Worm (Caenorhabditis elegans): ENCODE data around the gene nhr-184.

ce11 chrV:2254553-2255124 lies 40.4 kb upstream of the nhr-184 start, which contains the start of gene str-253:
- TF ChIP-seq ama-1 (optimal IDR thresholded peaks at IDR 0.05) = no peak
- TF ChIP-seq ama-1 (GFP tag; optimal IDR thresholded peaks at IDR 0.05) = no peak
- TF ChIP-seq ceh-27 (GFP tag; optimal IDR thresholded peaks at IDR 0.05) = no peak
- no peak for TF ChIP-seq F22D6.2 (tag; optimal IDR thresholded peaks at IDR 0.05)
- TF ChIP-seq unc-130 (GFP tag; optimal IDR thresholded peaks at IDR 0.05) = no peak
- no peak for TF ChIP-seq F57A8.1 (GFP tag; optimal IDR thresholded peaks at IDR 0.05)
- no peak for TF ChIP-seq nhr-80 (tag; optimal IDR thresholded peaks at IDR 0.05)
- no peak for TF ChIP-seq snpc-4 (GFP tag; optimal IDR thresholded peaks at IDR 0.05)
- no peak for TF ChIP-seq snpc-4 (tag; optimal IDR thresholded peaks at IDR 0.05)
- TF ChIP-seq B0261.1 (tag; optimal IDR thresholded peaks at IDR 0.05) = no peak
